Worm (Caenorhabditis elegans) whole organism, midembryonic: ENCODE data around the gene max-2.
"Not testable (repeated sequence)": the region's sequence is repeated elsewhere in the genome, so short reads cannot be mapped to it uniquely, and the experiment has no call there.

ENCODE experiments used
- T22C8.4 ChIP-seq: fragments of 200-800 bp; sonication (Bioruptor generic); IDR thresholded peaks from 2 replicates; pipeline ENCODE4 v1.3.6; 2022; ENCODE audit warnings: missing genetic modification characterization, missing compliant biosample characterization
- cog-1 ChIP-seq: sonication (generic microtip); optimal IDR thresholded peaks from 2 replicates; lab custom pipeline; 2016; ENCODE audit warnings: missing genetic modification characterization, missing compliant biosample characterization
- flt-1 ChIP-seq: fragments of 200-800 bp; sonication (Bioruptor generic); IDR thresholded peaks from 2 replicates; pipeline ENCODE4 v1.3.6; 2022; ENCODE audit warnings: missing genetic modification characterization, missing compliant biosample characterization
- klf-2 ChIP-seq: fragments of 200-800 bp; sonication (Bioruptor generic); conservative IDR thresholded peaks from 2 replicates; pipeline ENCODE4 v1.3.6; 2022; ENCODE audit warnings: missing genetic modification reagents, missing genetic modification characterization, missing compliant biosample characterization
- med-1 ChIP-seq: sonication (generic microtip); optimal IDR thresholded peaks from 2 replicates; lab custom pipeline; 2017; ENCODE audit warnings: missing genetic modification characterization, mild to moderate bottlenecking, missing compliant biosample characterization, antibody characterized with exemption, missing genetic modification reagents; ENCODE audit not compliant: insufficient read depth
- ref-1 ChIP-seq: fragments of 200-800 bp; sonication (Bioruptor generic); conservative IDR thresholded peaks from 2 replicates; pipeline ENCODE4 v1.3.6; 2022; ENCODE audit warnings: missing genetic modification reagents, missing genetic modification characterization, missing compliant biosample characterization
- tab-1 ChIP-seq: fragments of 200-800 bp; sonication (Bioruptor generic); IDR thresholded peaks from 2 replicates; pipeline ENCODE4 v1.3.6; 2022; ENCODE audit warnings: missing genetic modification characterization, missing compliant biosample characterization
- ztf-23 ChIP-seq: fragments of 200-800 bp; sonication (Bioruptor generic); IDR thresholded peaks from 2 replicates; pipeline ENCODE4 v1.3.6; 2022; ENCODE audit warnings: missing genetic modification reagents, missing genetic modification characterization, missing compliant biosample characterization
- ztf-29 ChIP-seq: fragments of 200-800 bp; sonication (Bioruptor generic); IDR thresholded peaks from 2 replicates; pipeline ENCODE4 v1.3.6; 2022; ENCODE audit warnings: missing genetic modification reagents, missing genetic modification characterization, missing compliant biosample characterization

max-2 gene

ce11 chrII:13047609-13048008 lies 22.0 kb upstream of the max-2 start, which contains the start of gene F42G4.2:
Gene F42G4.2, plus strand, starts transcription at chrII:13047909.
- not testable (repeated sequence) for TF ChIP-seq T22C8.4, ztf-23, ztf-29 (GFP tag; lab: Robert Waterston, UW)

DNA sequence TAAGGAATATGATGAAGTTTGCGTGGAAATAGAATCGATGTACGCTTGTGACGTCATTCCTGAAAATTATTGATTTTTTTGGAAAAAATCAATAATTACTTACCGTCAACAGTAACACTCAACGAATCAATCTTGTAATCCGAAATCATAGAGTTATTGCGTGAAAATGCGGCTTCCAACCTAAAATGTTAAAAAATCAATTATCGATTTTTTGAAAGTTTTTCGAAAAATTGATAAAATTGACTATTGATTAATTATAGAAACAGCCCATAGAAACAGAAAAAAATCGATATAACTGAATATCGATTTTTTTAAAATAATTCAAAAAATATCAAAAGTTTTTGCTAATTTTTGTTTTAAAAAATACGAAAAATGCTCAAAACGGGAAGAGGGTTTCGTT lies 21.5 kb upstream of the max-2 start, which contains the start of gene F42G4.7:
Gene F42G4.7 (minus strand): TSS at position 185 of the 400 bp plus-strand sequence.
- peak; percentile 86 for TF ChIP-seq T22C8.4 (GFP tag; lab: Robert Waterston, UW)

ce11 chrII:13043433-13044054 lies 17.9 kb upstream of the max-2 start, which contains the start of gene puf-6:
Gene puf-6, minus strand, starts transcription at chrII:13043445.
- not testable (repeated sequence) for TF ChIP-seq ztf-29, T22C8.4, ref-1 (GFP tag; lab: Robert Waterston, UW)

- TF ChIP-seq ref-1 (GFP tag; lab: Robert Waterston, UW): no peak
- no peak for TF ChIP-seq cog-1
- TF ChIP-seq tab-1 (GFP tag; lab: Robert Waterston, UW): no peak
- TF ChIP-seq ztf-29 (GFP tag; lab: Robert Waterston, UW): 0 out of 2 replicates have a peak, but pooled peaks have one; percentile 48
Observed at ce11 chrII:13036717-13037116, 11.1 kb upstream of the max-2 start, which contains the start of gene F18A11.3. Gene F18A11.3, minus strand, starts transcription at chrII:13036841.

DNA sequence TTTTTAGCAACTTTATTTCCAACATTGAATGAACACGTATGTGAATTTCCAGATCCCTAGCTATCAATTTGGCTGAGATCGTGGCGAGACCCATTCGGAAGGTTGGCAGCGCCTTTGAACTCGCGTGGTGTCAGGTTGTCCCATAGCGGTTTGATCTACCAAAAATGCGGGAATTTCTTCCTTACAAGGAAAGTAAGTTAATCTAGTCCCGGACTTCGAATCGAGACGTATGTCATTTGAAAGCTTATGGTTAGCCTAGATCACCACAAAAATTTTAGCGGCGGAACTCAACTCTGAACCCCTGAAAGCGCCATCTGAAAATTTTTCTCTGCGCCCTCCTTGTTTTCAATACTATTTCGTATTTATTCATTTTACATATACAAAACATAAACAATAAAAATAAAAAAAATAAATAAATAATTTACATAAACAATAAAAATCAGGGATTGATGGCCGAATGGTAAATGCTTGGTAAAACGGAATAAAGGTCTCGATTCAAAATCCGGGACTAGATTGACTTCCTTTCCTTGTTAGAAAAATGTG lies 6.1 kb upstream of the max-2 start, which contains the start of gene F18A11.2:
Gene F18A11.2 (plus strand): TSS at position 51 of the 543 bp plus-strand sequence.
- TF ChIP-seq cog-1; T22C8.4 (GFP tag; lab: Robert Waterston, UW); ztf-29 (GFP tag; lab: Robert Waterston, UW): not testable (repeated sequence)

DNA sequence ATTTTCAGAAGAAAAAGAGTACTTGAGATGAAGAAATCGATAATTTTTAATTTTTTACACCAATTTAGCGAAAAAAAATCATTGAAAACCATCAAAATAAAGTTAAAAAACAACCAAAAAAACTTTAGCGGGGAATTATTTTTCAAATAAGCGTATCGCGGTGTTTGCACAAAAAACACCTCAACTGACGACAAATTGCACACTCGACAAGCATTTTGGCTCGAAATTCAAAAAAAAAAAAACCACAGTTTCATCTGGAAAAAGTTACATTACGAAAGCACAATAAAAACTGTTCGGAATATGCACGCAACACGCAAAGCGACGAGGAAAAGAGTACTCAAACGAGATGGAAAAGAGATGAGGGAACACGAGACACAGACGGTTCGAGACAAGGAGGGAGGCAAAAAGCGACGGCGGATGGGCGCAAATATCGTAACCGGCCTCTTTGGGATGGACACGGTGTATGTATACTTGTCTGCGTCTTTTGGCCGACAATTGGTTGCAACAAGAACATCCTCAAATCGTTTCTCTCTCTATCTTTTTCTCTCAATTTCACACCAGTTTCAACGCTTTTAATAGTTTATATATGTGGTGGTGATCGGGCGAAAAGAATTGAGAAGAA lies 5.0 kb upstream of the max-2 start:
- TF ChIP-seq cog-1 (peak; percentile 35), ref-1 (GFP tag; lab: Robert Waterston, UW) (no peak), tab-1 (GFP tag; lab: Robert Waterston, UW) (no peak)

ce11 chrII:13030051-13030437 lies 4.4 kb upstream of the max-2 start:
- no peak for TF ChIP-seq med-1
- no peak; the same call in 1 of the 2 replicates for TF ChIP-seq tab-1 (GFP tag; lab: Robert Waterston, UW)

DNA sequence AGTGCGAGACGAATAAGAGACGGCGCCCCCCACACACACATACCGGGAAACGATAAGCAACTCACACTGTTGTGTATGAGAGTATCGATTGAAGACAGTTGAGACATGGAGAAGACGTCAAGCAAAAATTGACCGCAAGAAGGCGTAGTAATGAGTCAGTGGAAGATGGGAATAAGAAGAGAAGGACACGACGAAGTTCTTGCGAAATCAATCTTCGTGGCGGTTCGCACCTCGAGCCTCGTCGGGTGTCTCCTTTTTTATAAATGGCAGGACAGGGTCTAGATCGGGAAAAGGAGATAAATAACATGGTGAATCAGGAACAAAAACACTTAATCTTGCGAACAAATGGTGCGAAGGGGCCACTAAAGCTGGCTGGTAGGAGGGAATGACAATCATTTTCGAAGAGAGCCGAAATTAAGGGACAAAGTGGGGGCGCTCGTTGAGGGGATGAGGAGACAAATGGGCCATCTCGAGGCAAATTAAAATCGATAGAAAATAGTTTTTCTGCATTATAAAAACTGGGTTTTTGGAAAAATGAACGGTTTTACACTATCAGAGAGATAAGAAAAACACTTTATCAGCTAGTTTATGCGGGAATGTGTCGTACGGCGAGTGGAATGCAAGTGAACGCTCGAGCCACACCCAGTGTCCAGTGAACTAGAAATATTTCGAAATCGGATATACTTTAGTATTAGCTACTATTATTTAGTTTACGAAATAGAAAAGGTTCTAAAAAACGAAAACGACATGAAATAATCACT lies 3.8 kb upstream of the max-2 start:
- TF ChIP-seq med-1: no peak
- no peak for TF ChIP-seq tab-1 (GFP tag; lab: Robert Waterston, UW)
- TF ChIP-seq ztf-29 (GFP tag; lab: Robert Waterston, UW): no peak
- no peak for TF ChIP-seq klf-2 (GFP tag; lab: Robert Waterston, UW)
- no peak for TF ChIP-seq flt-1 (GFP tag; lab: Robert Waterston, UW)
- no peak for TF ChIP-seq T22C8.4 (GFP tag; lab: Robert Waterston, UW)
- TF ChIP-seq ref-1 (GFP tag; lab: Robert Waterston, UW): no peak
- TF ChIP-seq cog-1: no peak
- TF ChIP-seq ztf-23 (GFP tag; lab: Robert Waterston, UW): no peak

ce11 chrII:13023518-13023917 lies 2.1 kb downstream of the max-2 start:
- TF ChIP-seq tab-1 (GFP tag; lab: Robert Waterston, UW): no peak
- TF ChIP-seq T22C8.4 (GFP tag; lab: Robert Waterston, UW): no peak
- TF ChIP-seq cog-1: no peak
- TF ChIP-seq klf-2 (GFP tag; lab: Robert Waterston, UW): no peak
- TF ChIP-seq ref-1 (GFP tag; lab: Robert Waterston, UW): no peak
- TF ChIP-seq med-1: no peak
- no peak for TF ChIP-seq ztf-29 (GFP tag; lab: Robert Waterston, UW)
- no peak for TF ChIP-seq ztf-23 (GFP tag; lab: Robert Waterston, UW)
- TF ChIP-seq flt-1 (GFP tag; lab: Robert Waterston, UW): no peak

ce11 chrII:13022555-13022954 lies 3.1 kb downstream of the max-2 start:
- TF ChIP-seq cog-1 (no peak), ztf-29 (GFP tag; lab: Robert Waterston, UW) (no peak), tab-1 (GFP tag; lab: Robert Waterston, UW) (no peak), ztf-23 (GFP tag; lab: Robert Waterston, UW) (no peak), flt-1 (GFP tag; lab: Robert Waterston, UW) (no peak), klf-2 (GFP tag; lab: Robert Waterston, UW) (no peak), med-1 (no peak), ref-1 (GFP tag; lab: Robert Waterston, UW) (no peak), T22C8.4 (GFP tag; lab: Robert Waterston, UW) (no peak)
